Worm (Caenorhabditis elegans) whole organism, young adult: ENCODE data around the gene C04C3.7.

Source experiments
- B0336.3 ChIP-seq: fragments of 200-800 bp; sonication (Bioruptor generic); IDR thresholded peaks from 2 replicates; pipeline ENCODE4 v1.3.6; 2022; ENCODE audit warnings: missing genetic modification characterization, missing compliant biosample characterization
- C17E4.6 ChIP-seq: fragments of 200-800 bp; sonication (Bioruptor generic); IDR thresholded peaks from 2 replicates; pipeline ENCODE4 v1.3.6; 2022; ENCODE audit warnings: missing genetic modification reagents, missing genetic modification characterization, missing compliant biosample characterization
- F22D6.2 ChIP-seq: sonication (generic microtip); optimal IDR thresholded peaks from 2 replicates; lab custom pipeline; 2016; ENCODE audit warnings: mild to moderate bottlenecking, missing genetic modification characterization, missing compliant biosample characterization
- F23B12.7 ChIP-seq: sonication (generic microtip); optimal IDR thresholded peaks from 2 replicates; lab custom pipeline; 2017; ENCODE audit warnings: missing genetic modification characterization, mild to moderate bottlenecking, missing compliant biosample characterization, antibody characterized with exemption, moderate library complexity; ENCODE audit not compliant: insufficient read depth
- F37B4.10 ChIP-seq: fragments of 200-800 bp; sonication (Bioruptor generic); IDR thresholded peaks from 2 replicates; pipeline ENCODE4 v1.3.6; 2022; ENCODE audit warnings: missing genetic modification characterization, missing compliant biosample characterization
- F39B2.1 ChIP-seq: fragments of 200-800 bp; sonication (Bioruptor generic); IDR thresholded peaks from 2 replicates; pipeline ENCODE4 v1.3.6; 2022; ENCODE audit warnings: missing genetic modification reagents, missing genetic modification characterization, missing compliant biosample characterization
- F49E8.2 ChIP-seq: sonication (generic microtip); optimal IDR thresholded peaks from 3 replicates; lab custom pipeline; 2017; ENCODE audit warnings: missing genetic modification characterization, mild to moderate bottlenecking, missing compliant biosample characterization, antibody characterized with exemption, moderate library complexity; ENCODE audit not compliant: insufficient read depth
- F52B5.7 ChIP-seq: sonication (generic microtip); optimal IDR thresholded peaks from 2 replicates; lab custom pipeline; 2016; ENCODE audit warnings: mild to moderate bottlenecking, missing genetic modification characterization, missing compliant biosample characterization
- F55B11.4 ChIP-seq: sonication (generic microtip); optimal IDR thresholded peaks from 2 replicates; lab custom pipeline; 2016; ENCODE audit warnings: missing compliant biosample characterization, missing genetic modification characterization, borderline replicate concordance; ENCODE audit not compliant: insufficient read depth
- F57C9.4 ChIP-seq: sonication (generic microtip); optimal IDR thresholded peaks from 2 replicates; lab custom pipeline; 2017; ENCODE audit warnings: mild to moderate bottlenecking, missing genetic modification characterization, missing compliant biosample characterization
- T26A5.8 ChIP-seq: sonication (generic microtip); optimal IDR thresholded peaks from 2 replicates; lab custom pipeline; 2016; ENCODE audit warnings: missing genetic modification characterization, missing compliant biosample characterization
- Y56A3A.18 ChIP-seq: fragments of 200-800 bp; sonication (Bioruptor generic); IDR thresholded peaks from 2 replicates; pipeline ENCODE4 v1.3.6; 2022; ENCODE audit warnings: missing genetic modification reagents, missing genetic modification characterization, missing compliant biosample characterization
- Y95B8A.8 ChIP-seq: fragments of 200-800 bp; sonication (Bioruptor generic); IDR thresholded peaks from 2 replicates; pipeline ENCODE4 v1.3.6; 2022; ENCODE audit warnings: missing genetic modification reagents, missing genetic modification characterization, missing compliant biosample characterization
- atf-7 ChIP-seq: sonication (generic microtip); optimal IDR thresholded peaks from 2 replicates; lab custom pipeline; 2017; ENCODE audit warnings: mild to moderate bottlenecking, missing genetic modification characterization, missing compliant biosample characterization
- bed-2 ChIP-seq: fragments of 200-800 bp; sonication (Bioruptor generic); IDR thresholded peaks from 2 replicates; pipeline ENCODE4 v1.3.6; 2022; ENCODE audit warnings: missing genetic modification reagents, missing genetic modification characterization, missing compliant biosample characterization
- ccch-3 ChIP-seq: fragments of 200-800 bp; sonication (Bioruptor generic); optimal IDR thresholded peaks from 2 replicates; lab custom pipeline; 2018; ENCODE audit warnings: mild to moderate bottlenecking, missing genetic modification characterization, missing compliant biosample characterization
- ceh-100 ChIP-seq: fragments of 200-800 bp; sonication (Bioruptor generic); IDR thresholded peaks from 2 replicates; pipeline ENCODE4 v1.3.6; 2022; ENCODE audit warnings: missing genetic modification reagents, missing genetic modification characterization, missing compliant biosample characterization
- ceh-79 ChIP-seq: sonication (generic microtip); optimal IDR thresholded peaks from 2 replicates; lab custom pipeline; 2017; ENCODE audit warnings: mild to moderate bottlenecking, missing genetic modification characterization, missing compliant biosample characterization
- efl-1 ChIP-seq: fragments of 150-350 bp; optimal IDR thresholded peaks from 2 replicates; lab custom pipeline; 2014; ENCODE audit warnings: missing biosample characterization, missing genetic modification reagents, missing genetic modification characterization
- egl-44 ChIP-seq: fragments of 200-800 bp; sonication (Bioruptor generic); IDR thresholded peaks from 2 replicates; pipeline ENCODE4 v1.3.6; 2022; ENCODE audit warnings: missing genetic modification reagents, missing genetic modification characterization, missing compliant biosample characterization
- ekl-4 ChIP-seq: fragments of 200-800 bp; sonication (Bioruptor generic); IDR thresholded peaks from 2 replicates; pipeline ENCODE4 v1.3.6; 2022; ENCODE audit warnings: missing genetic modification reagents, missing genetic modification characterization, missing compliant biosample characterization
- hlh-12 ChIP-seq: sonication (generic microtip); optimal IDR thresholded peaks from 2 replicates; lab custom pipeline; 2016; ENCODE audit warnings: missing genetic modification characterization, missing compliant biosample characterization
- hmg-1.2 ChIP-seq: fragments of 200-800 bp; sonication (Bioruptor generic); IDR thresholded peaks from 2 replicates; pipeline ENCODE4 v1.3.6; 2022; ENCODE audit warnings: missing genetic modification reagents, missing genetic modification characterization, missing compliant biosample characterization
- hrde-1 ChIP-seq: sonication (generic microtip); optimal IDR thresholded peaks from 2 replicates; lab custom pipeline; 2016; ENCODE audit warnings: missing genetic modification characterization, mild to moderate bottlenecking, missing compliant biosample characterization, moderate library complexity, missing genotype, missing genetic modification reagents, borderline replicate concordance
- lag-1 ChIP-seq: fragments of 200-800 bp; sonication (Bioruptor generic); IDR thresholded peaks from 2 replicates; pipeline ENCODE4 v1.3.6; 2022; ENCODE audit warnings: missing genetic modification reagents, missing genetic modification characterization, missing compliant biosample characterization
- lin-35 ChIP-seq, 3 experiments: fragments of 150-350 bp in 2 of 3; sonication (generic microtip) in 1 of 3; optimal IDR thresholded peaks; 2 replicates each; lab custom pipeline; 2014 to 2018; ENCODE audit warnings: missing biosample characterization in 3 of 3, missing genetic modification characterization in 3 of 3, missing genetic modification reagents in 3 of 3
- lsy-27 ChIP-seq: sonication (generic microtip); optimal IDR thresholded peaks from 2 replicates; lab custom pipeline; 2017; ENCODE audit warnings: missing genetic modification characterization, mild to moderate bottlenecking, missing compliant biosample characterization, antibody characterized with exemption, missing genotype, borderline replicate concordance; ENCODE audit not compliant: insufficient read depth
- madf-8 ChIP-seq: fragments of 200-800 bp; sonication (Bioruptor generic); conservative IDR thresholded peaks from 2 replicates; pipeline ENCODE4 v1.3.6; 2022; ENCODE audit warnings: missing genetic modification reagents, missing genetic modification characterization, missing compliant biosample characterization
- mcd-1 ChIP-seq: fragments of 200-800 bp; sonication (Bioruptor generic); IDR thresholded peaks from 2 replicates; pipeline ENCODE4 v1.3.6; 2022; ENCODE audit warnings: missing genetic modification reagents, missing genetic modification characterization, missing compliant biosample characterization
- mel-28 ChIP-seq: sonication (generic microtip); optimal IDR thresholded peaks from 2 replicates; lab custom pipeline; 2016; ENCODE audit warnings: borderline replicate concordance, mild to moderate bottlenecking, missing genetic modification characterization, missing compliant biosample characterization
- mxl-1 ChIP-seq: sonication (generic microtip); optimal IDR thresholded peaks from 2 replicates; lab custom pipeline; 2016; ENCODE audit warnings: missing genetic modification characterization, missing compliant biosample characterization
- rcor-1 ChIP-seq: fragments of 200-800 bp; sonication (Bioruptor generic); IDR thresholded peaks from 2 replicates; pipeline ENCODE4 v1.3.6; 2022; ENCODE audit warnings: missing genetic modification reagents, missing genetic modification characterization, missing compliant biosample characterization
- rec-8 ChIP-seq, 2 experiments: sonication (generic microtip); optimal IDR thresholded peaks; 2 replicates each; lab custom pipeline; 2016; ENCODE audit warnings: mild to moderate bottlenecking in 2 of 2, missing genetic modification characterization in 2 of 2, missing genetic modification reagents in 2 of 2, missing genotype in 2 of 2, missing biosample characterization in 1 of 2, missing compliant biosample characterization in 1 of 2, moderate library complexity in 1 of 2
- sdz-38 ChIP-seq: sonication (generic microtip); optimal IDR thresholded peaks from 2 replicates; lab custom pipeline; 2016; ENCODE audit warnings: missing genotype, missing genetic modification characterization, missing compliant biosample characterization
- sea-2 ChIP-seq: fragments of 200-800 bp; sonication (Bioruptor generic); IDR thresholded peaks from 2 replicates; pipeline ENCODE4 v1.3.6; 2022; ENCODE audit warnings: missing genetic modification characterization, missing compliant biosample characterization
- snpc-1.3 ChIP-seq: sonication (generic microtip); optimal IDR thresholded peaks from 2 replicates; lab custom pipeline; 2017; ENCODE audit warnings: missing genetic modification characterization, mild to moderate bottlenecking, missing compliant biosample characterization, antibody characterized with exemption, moderate library complexity, missing genotype, missing genetic modification reagents; ENCODE audit not compliant: insufficient read depth
- sptf-2 ChIP-seq: fragments of 200-800 bp; sonication (Bioruptor generic); optimal IDR thresholded peaks from 2 replicates; lab custom pipeline; 2018; ENCODE audit warnings: mild to moderate bottlenecking, missing genetic modification characterization, missing compliant biosample characterization
- tbp1 ChIP-seq: fragments of 200-800 bp; sonication (Bioruptor generic); optimal IDR thresholded peaks from 2 replicates; lab custom pipeline; 2018; ENCODE audit warnings: mild to moderate bottlenecking, missing genetic modification characterization, missing compliant biosample characterization
- ztf-22 ChIP-seq: fragments of 200-800 bp; sonication (Bioruptor generic); optimal IDR thresholded peaks from 2 replicates; lab custom pipeline; 2018; ENCODE audit warnings: mild to moderate bottlenecking, missing genetic modification characterization, moderate library complexity, missing compliant biosample characterization
- ztf-25 ChIP-seq: fragments of 200-800 bp; sonication (Bioruptor generic); IDR thresholded peaks from 2 replicates; pipeline ENCODE4 v1.3.6; 2022; ENCODE audit warnings: missing genetic modification reagents, missing genetic modification characterization, missing compliant biosample characterization

The C04C3.7 gene

DNA sequence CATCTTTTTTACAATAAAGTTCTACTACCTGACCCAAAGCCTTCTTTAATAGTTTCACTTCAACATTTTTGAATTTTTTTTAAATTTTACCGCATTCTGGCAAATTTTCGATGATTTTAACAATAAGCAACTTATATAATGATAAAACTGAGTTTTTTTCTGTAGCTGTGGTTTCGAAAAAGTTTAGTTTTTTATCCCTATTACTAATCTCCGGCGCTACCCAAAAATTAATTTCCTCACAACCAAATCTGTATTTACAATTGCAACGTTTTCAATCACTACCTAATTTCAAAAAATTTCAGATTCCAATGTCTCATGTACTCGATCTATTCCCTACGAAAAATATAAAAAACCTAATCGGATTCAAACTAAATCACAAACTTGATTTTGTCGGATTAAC, 33.8 kb upstream of the C04C3.7 start, which contains the start of gene F58E2.3:
Gene F58E2.3, plus strand, starts transcription at position 301 of the 400 bp plus-strand sequence.
- TF ChIP-seq C17E4.6 (GFP tag; lab: Robert Waterston, UW) (no peak), snpc-1.3 (tag; lab: Kevin White, UChicago) (no peak), madf-8 (no peak), hrde-1 (tag; lab: Kevin White, UChicago) (no peak)

DNA sequence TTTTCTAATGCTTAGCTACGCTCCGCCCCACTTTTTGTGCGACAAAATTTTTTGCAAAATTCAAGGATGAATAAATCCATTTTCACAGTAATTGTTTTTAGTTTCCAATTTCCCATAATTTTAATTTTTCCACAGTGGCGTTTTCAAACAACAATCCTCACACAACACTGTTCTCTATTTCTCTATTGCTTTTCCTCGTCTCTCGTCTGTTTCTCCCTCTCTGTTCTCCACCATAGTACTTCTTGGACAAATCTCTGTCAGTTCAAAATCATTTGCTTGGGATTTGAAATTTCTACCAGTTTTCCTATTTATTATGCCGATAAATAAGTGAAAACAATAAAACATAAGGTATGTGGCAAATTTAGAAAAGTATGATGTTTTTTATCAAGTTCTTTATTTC, 30.0 kb upstream of the C04C3.7 start, which contains the start of gene F58E2.4:
Gene F58E2.4, plus strand, starts transcription at position 134 of the 400 bp plus-strand sequence.
- TF ChIP-seq rcor-1 (no peak), F37B4.10 (no peak), hmg-1.2 (GFP tag; lab: Robert Waterston, UW) (peak; percentile 67; the same call in 1 of the 2 replicates), lag-1 (GFP tag; lab: Robert Waterston, UW) (no peak)
- TF ChIP-seq, all 124 proteins: peak for 1

DNA sequence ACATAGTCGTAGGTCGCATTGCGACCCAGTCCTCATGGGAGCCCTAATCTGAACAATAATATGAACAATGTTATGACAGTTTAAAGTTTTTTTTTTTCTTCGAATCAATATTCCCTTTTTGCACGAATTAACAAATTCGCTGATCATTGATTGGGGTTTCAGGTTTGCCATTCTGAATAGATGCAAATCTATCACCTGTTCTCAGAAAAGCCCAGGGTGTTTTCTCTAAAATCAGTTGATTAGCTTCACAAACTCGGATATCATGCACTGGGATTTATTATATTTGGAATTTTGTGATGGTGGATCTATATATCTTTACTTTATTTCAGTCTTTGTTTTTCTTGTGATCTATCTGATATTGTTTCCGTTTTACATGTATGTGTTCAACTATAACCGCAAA, 20.1 kb upstream of the C04C3.7 start, which contains the start of gene srz-23:
Gene srz-23, plus strand, starts transcription at position 263 of the 400 bp plus-strand sequence.
- TF ChIP-seq F55B11.4 (tag; lab: Kevin White, UChicago) (no peak), efl-1 (GFP tag; lab: Kevin White, UChicago) (no peak), mel-28 (tag; lab: Kevin White, UChicago) (no peak), lsy-27 (tag; lab: Kevin White, UChicago) (no peak), ccch-3 (GFP tag; lab: Kevin White, UChicago) (no peak), F57C9.4 (tag; lab: Kevin White, UChicago) (no peak), rec-8 (tag; optimal IDR thresholded peaks at IDR 0.05; lab: Kevin White, UChicago) (no peak), ceh-79 (tag; lab: Kevin White, UChicago) (no peak), B0336.3 (GFP tag; lab: Robert Waterston, UW) (no peak), bed-2 (GFP tag; lab: Robert Waterston, UW) (no peak), ekl-4 (GFP tag; lab: Robert Waterston, UW) (no peak), ztf-25 (no peak), ceh-100 (no peak), F49E8.2 (tag; lab: Kevin White, UChicago) (no peak), ztf-22 (GFP tag; lab: Kevin White, UChicago) (no peak), Y56A3A.18 (GFP tag; lab: Robert Waterston, UW) (no peak)

DNA sequence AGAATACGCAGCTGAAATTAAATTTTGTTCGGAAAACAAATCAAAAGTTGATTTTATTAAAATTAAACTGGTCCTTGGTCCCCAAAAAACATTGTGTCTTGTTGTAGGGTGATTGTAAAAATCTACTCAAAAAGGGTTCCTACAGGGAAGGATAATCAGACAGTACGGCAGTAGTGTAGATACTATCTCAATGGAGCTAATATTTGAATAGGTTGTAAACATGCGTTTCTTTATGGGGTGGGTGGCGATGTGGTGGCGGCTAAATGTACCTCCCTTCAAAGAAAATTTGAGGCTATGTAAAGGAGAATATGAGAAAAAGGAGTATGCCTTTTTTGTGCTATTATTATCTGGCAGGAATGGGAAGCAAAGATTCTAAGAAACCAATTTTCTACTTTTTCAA, 19.2 kb upstream of the C04C3.7 start:
- TF ChIP-seq mcd-1 (GFP tag; lab: Robert Waterston, UW): no peak
- no peak for TF ChIP-seq atf-7
- no peak for TF ChIP-seq T26A5.8
- TF ChIP-seq sea-2 (GFP tag; lab: Robert Waterston, UW): no peak
- no peak for TF ChIP-seq ceh-79 (tag; lab: Kevin White, UChicago)
- TF ChIP-seq hlh-12: no peak
- no peak for TF ChIP-seq mxl-1 (tag; lab: Kevin White, UChicago)
- TF ChIP-seq F23B12.7 (tag; lab: Kevin White, UChicago): no peak
- TF ChIP-seq Y95B8A.8 (GFP tag; lab: Robert Waterston, UW): no peak
- no peak for TF ChIP-seq lin-35 (GFP tag; optimal IDR thresholded peaks at IDR 0.05; lab: Kevin White, UChicago)
- TF ChIP-seq tbp1: no peak
- TF ChIP-seq F52B5.7 (tag; lab: Kevin White, UChicago): no peak
- no peak for TF ChIP-seq F39B2.1 (GFP tag; lab: Robert Waterston, UW)
- no peak for TF ChIP-seq F22D6.2 (tag; lab: Kevin White, UChicago)
- TF ChIP-seq sptf-2 (GFP tag; lab: Kevin White, UChicago): no peak
- no peak for TF ChIP-seq egl-44 (GFP tag; lab: Robert Waterston, UW)
- TF ChIP-seq sdz-38 (tag; lab: Kevin White, UChicago): no peak
- TF ChIP-seq, all 124 proteins: peak for 0
